Fruit fly (Drosophila melanogaster) Kc167 (cell line): ENCODE data around the gene PRL-1.

Source experiments
- Myc ChIP-seq: fragments of >200 bp; optimal IDR thresholded peaks from 2 replicates; lab custom pipeline; 2017; ENCODE audit warnings: missing external identifiers
- Sin3A ChIP-seq: fragments of >200 bp; optimal IDR thresholded peaks from 2 replicates; lab custom pipeline; 2018; ENCODE audit warnings: missing external identifiers
- h ChIP-seq: fragments of >200 bp; optimal IDR thresholded peaks from 3 replicates; lab custom pipeline; 2018; ENCODE audit warnings: missing external identifiers
- insv ChIP-seq: fragments of >200 bp; optimal IDR thresholded peaks from 3 replicates; lab custom pipeline; 2018; ENCODE audit warnings: missing external identifiers
- psq ChIP-seq: fragments of >200 bp; optimal IDR thresholded peaks from 2 replicates; lab custom pipeline; 2017; ENCODE audit warnings: missing external identifiers

DNA sequence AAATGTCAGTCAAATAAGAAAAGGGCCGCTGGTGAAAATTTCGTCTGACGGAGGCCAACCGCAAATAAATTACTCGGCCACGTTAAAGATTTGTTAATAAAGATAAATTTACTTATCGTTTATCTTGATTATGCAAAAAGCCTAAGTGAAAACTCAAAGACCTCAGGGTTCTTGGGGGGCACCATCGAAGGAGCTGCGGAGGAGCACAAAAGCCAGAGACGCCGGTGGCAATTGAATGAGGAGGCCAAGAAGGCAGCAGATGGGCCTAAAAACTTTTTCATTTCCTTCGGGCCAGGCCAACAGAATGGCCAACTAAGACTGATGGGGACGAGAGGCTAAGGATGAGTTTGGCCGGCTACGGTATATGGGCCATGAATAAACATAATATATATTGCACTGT is 41.1 kb downstream of the PRL-1 start:
- TF ChIP-seq Myc (no peak), psq (lab: Kevin White, UChicago) (no peak), insv (lab: Kevin White, UChicago) (no peak), h (lab: Kevin White, UChicago) (no peak), Sin3A (no peak)
